Worm (Caenorhabditis elegans): ENCODE results near the gene D1086.21.
A peak's percentile ranks its signal among the peaks of the same experiment; 100 is the strongest.

D1086.21 gene

ce11 chrV:14028256-14028743 is 36.2 kb upstream of the D1086.21 start:
- TF ChIP-seq saeg-2 (GFP tag; IDR thresholded peaks at IDR 0.05) (no peak), tra-1 (GFP tag; IDR thresholded peaks at IDR 0.05) (0 out of 2 replicates have a peak, but pooled peaks have one; percentile 33), unc-39 (tag; optimal IDR thresholded peaks at IDR 0.05) (no peak), aha-1 (tag) (peak; percentile 87), dmd-6 (GFP tag; IDR thresholded peaks at IDR 0.05) (peak; percentile 56), duxl-1 (tag; optimal IDR thresholded peaks at IDR 0.05; ENCODE audit: poor library complexity) (peak; percentile 89), lin-29 (GFP tag; IDR thresholded peaks at IDR 0.05) (no peak), daf-16 (GFP tag; optimal IDR thresholded peaks at IDR 0.05) (peak; percentile 17 to 44), daf-16 (tag; optimal IDR thresholded peaks at IDR 0.05) (peak; percentile 56), fos-1 (tag; optimal IDR thresholded peaks at IDR 0.05) (no peak), php-3 (GFP tag; IDR thresholded peaks at IDR 0.05) (peak; percentile 39; the same call in 1 of the 2 replicates), madf-5 (GFP tag; IDR thresholded peaks at IDR 0.05) (no peak), ceh-44 (GFP tag; IDR thresholded peaks at IDR 0.05) (peak; percentile 81), pqm-1 (tag; optimal IDR thresholded peaks at IDR 0.05) (no peak), F49E8.2 (tag; optimal IDR thresholded peaks at IDR 0.05; ENCODE audit: borderline replicate concordance) (peak; percentile 66), rbr-2 (tag; optimal IDR thresholded peaks at IDR 0.05) (peak; percentile 40), nhr-48 (tag; optimal IDR thresholded peaks at IDR 0.05) (peak; percentile 63), R02D3.7 (tag; optimal IDR thresholded peaks at IDR 0.05) (no peak), fkh-10 (GFP tag; optimal IDR thresholded peaks at IDR 0.05) (no peak), lin-38 (GFP tag; IDR thresholded peaks at IDR 0.05) (peak; percentile 79), hif-1 (tag; optimal IDR thresholded peaks at IDR 0.05) (no peak), Y5F2A.4 (GFP tag; optimal IDR thresholded peaks at IDR 0.05) (peak; percentile 5), mdl-1 (tag; optimal IDR thresholded peaks at IDR 0.05) (peak in 1 of 2 experiments; percentile 0), hlh-11 (tag; optimal IDR thresholded peaks at IDR 0.05) (peak; percentile 69), lir-3 (tag; optimal IDR thresholded peaks at IDR 0.05) (peak; percentile 32), daf-8 (GFP tag; IDR thresholded peaks at IDR 0.05) (no peak), nhr-111 (GFP tag; optimal IDR thresholded peaks at IDR 0.05) (no peak), dmd-9 (GFP tag; IDR thresholded peaks at IDR 0.05) (peak; percentile 59; the same call in 1 of the 2 replicates), zfp-3 (GFP tag; conservative IDR thresholded peaks at IDR 0.05) (no peak), zip-2 (tag; optimal IDR thresholded peaks at IDR 0.05) (peak; percentile 43), F44E2.7 (GFP tag; IDR thresholded peaks at IDR 0.05) (0 out of 2 replicates have a peak, but pooled peaks have one; percentile 33), nhr-11 (tag; optimal IDR thresholded peaks at IDR 0.05) (no peak), unc-130 (GFP tag; optimal IDR thresholded peaks at IDR 0.05) (peak; percentile 38), spr-3 (GFP tag; optimal IDR thresholded peaks at IDR 0.05) (peak; percentile 51), arid-1 (GFP tag; conservative IDR thresholded peaks at IDR 0.05) (peak; percentile 58; the same call in 1 of the 2 replicates), attf-4 (tag; optimal IDR thresholded peaks at IDR 0.05) (no peak), F10B5.3 (tag; optimal IDR thresholded peaks at IDR 0.05) (peak; percentile 67), tag-97 (GFP tag; IDR thresholded peaks at IDR 0.05) (no peak), pha-4 (GFP tag; IDR thresholded peaks at IDR 0.05) (peak; percentile 54; the same call in 1 of the 2 replicates), pha-4 (tag; optimal IDR thresholded peaks at IDR 0.05) (no peak), lin-1 (GFP tag; IDR thresholded peaks at IDR 0.05) (no peak), lim-7 (GFP tag; IDR thresholded peaks at IDR 0.05) (no peak), ZK546.5 (tag; optimal IDR thresholded peaks at IDR 0.05) (no peak), Y48G9A.11 (GFP tag; IDR thresholded peaks at IDR 0.05) (peak; percentile 74), snpc-4 (tag; optimal IDR thresholded peaks at IDR 0.05) (peak; percentile 80), vab-7 (GFP tag; IDR thresholded peaks at IDR 0.05) (peak; percentile 35), dve-1 (tag; optimal IDR thresholded peaks at IDR 0.05; ENCODE audit: insufficient read depth) (peak; percentile 52), nhr-102 (tag; optimal IDR thresholded peaks at IDR 0.05) (peak; percentile 88), snpc-1.2 (GFP tag; IDR thresholded peaks at IDR 0.05) (peak; percentile 77), ces-1 (GFP tag; optimal IDR thresholded peaks at IDR 0.05) (no peak), zag-1 (tag; optimal IDR thresholded peaks at IDR 0.05) (no peak)

All from whole organism, L4 larva.